Worm (Caenorhabditis elegans): ENCODE data around the gene kup-1.

The kup-1 gene

ce11 chrV:12006495-12006894, 34.2 kb downstream of the kup-1 start, which contains the start of gene F57F5.3:
F57F5.3 (minus strand) TSS chrV:12006595.
- TF ChIP-seq ahr-1 (tag; optimal IDR thresholded peaks at IDR 0.05) = no peak
- no peak for TF ChIP-seq zip-5 (tag; optimal IDR thresholded peaks at IDR 0.05)
- no peak for TF ChIP-seq hlh-30 (tag; optimal IDR thresholded peaks at IDR 0.05; ENCODE audit: insufficient read depth)
- TF ChIP-seq fkh-6 (tag; optimal IDR thresholded peaks at IDR 0.05) = no peak
- no peak for TF ChIP-seq unc-3 (GFP tag; conservative IDR thresholded peaks at IDR 0.05)
- no peak for TF ChIP-seq unc-3 (tag; optimal IDR thresholded peaks at IDR 0.05)
- no peak for TF ChIP-seq elt-4 (tag; optimal IDR thresholded peaks at IDR 0.05)
- TF ChIP-seq pag-3 (tag; optimal IDR thresholded peaks at IDR 0.05; ENCODE audit: borderline replicate concordance) = no peak
- no peak for TF ChIP-seq odd-2 (tag; optimal IDR thresholded peaks at IDR 0.05)
- TF ChIP-seq sox-2 (GFP tag; IDR thresholded peaks at IDR 0.05) = no peak
- TF ChIP-seq ceh-14 (tag; optimal IDR thresholded peaks at IDR 0.05) = no peak
- TF ChIP-seq syd-9 (tag; optimal IDR thresholded peaks at IDR 0.05) = no peak
- TF ChIP-seq madf-2 (tag; optimal IDR thresholded peaks at IDR 0.05) = no peak
- TF ChIP-seq tbx-7 (tag; optimal IDR thresholded peaks at IDR 0.05) = no peak
- no peak for TF ChIP-seq nhr-232 (tag; optimal IDR thresholded peaks at IDR 0.05)
- TF ChIP-seq unc-42 (tag; optimal IDR thresholded peaks at IDR 0.05) = no peak
- no peak for TF ChIP-seq dve-1 (tag; optimal IDR thresholded peaks at IDR 0.05)

ce11 chrV:12004501-12004940, 36.2 kb downstream of the kup-1 start:
- TF ChIP-seq C38D4.7 (GFP tag; optimal IDR thresholded peaks at IDR 0.05) (no peak), sdc-2 (tag; optimal IDR thresholded peaks at IDR 0.05) (no peak), elt-4 (tag; optimal IDR thresholded peaks at IDR 0.05) (no peak), unc-55 (GFP tag; optimal IDR thresholded peaks at IDR 0.05) (no peak), pha-2 (tag; optimal IDR thresholded peaks at IDR 0.05) (no peak), hlh-30 (tag; optimal IDR thresholded peaks at IDR 0.05; ENCODE audit: insufficient read depth) (no peak), tbx-2 (tag; optimal IDR thresholded peaks at IDR 0.05) (no peak), pax-1 (tag; optimal IDR thresholded peaks at IDR 0.05) (no peak), dve-1 (tag; optimal IDR thresholded peaks at IDR 0.05) (no peak), ceh-24 (tag; optimal IDR thresholded peaks at IDR 0.05) (no peak), T23F11.4 (GFP tag; optimal IDR thresholded peaks at IDR 0.05) (no peak), pag-3 (tag; optimal IDR thresholded peaks at IDR 0.05; ENCODE audit: borderline replicate concordance) (no peak), madf-2 (tag; optimal IDR thresholded peaks at IDR 0.05) (no peak), ceh-19 (GFP tag; optimal IDR thresholded peaks at IDR 0.05) (no peak), ceh-48 (tag; optimal IDR thresholded peaks at IDR 0.05) (no peak), hlh-15 (tag; optimal IDR thresholded peaks at IDR 0.05) (no peak), ceh-31 (tag; optimal IDR thresholded peaks at IDR 0.05) (no peak), fax-1 (tag; optimal IDR thresholded peaks at IDR 0.05) (no peak), pat-9 (tag; optimal IDR thresholded peaks at IDR 0.05) (no peak)

ce11 chrV:12002866-12003485, 37.7 kb downstream of the kup-1 start, which contains the start of gene cpr-9:
cpr-9 (plus strand) TSS chrV:12003053.
- TF ChIP-seq pqm-1 (tag; optimal IDR thresholded peaks at IDR 0.05) = no peak
- peak; percentile 51 for TF ChIP-seq elt-2 (tag; optimal IDR thresholded peaks at IDR 0.05)
- TF ChIP-seq lin-11 (tag; optimal IDR thresholded peaks at IDR 0.05) = no peak
- TF ChIP-seq odd-2 (tag; optimal IDR thresholded peaks at IDR 0.05) = no peak

ce11 chrV:12001747-12002456, 38.8 kb downstream of the kup-1 start, which contains the start of gene gcy-33:
gcy-33 (minus strand) TSS chrV:12001797.
- TF ChIP-seq ceh-45 (GFP tag; IDR thresholded peaks at IDR 0.05) = peak; percentile 89
- TF ChIP-seq sox-4 (tag; optimal IDR thresholded peaks at IDR 0.05) = peak; percentile 91
- TF ChIP-seq hlh-15 (tag; optimal IDR thresholded peaks at IDR 0.05) = peak; percentile 95
- TF ChIP-seq rnt-1 (tag; optimal IDR thresholded peaks at IDR 0.05) = peak; percentile 85
- TF ChIP-seq fax-1 (tag; optimal IDR thresholded peaks at IDR 0.05) = peak; percentile 88
- TF ChIP-seq lim-6 (tag; optimal IDR thresholded peaks at IDR 0.05) = peak; percentile 68
- peak; percentile 70 for TF ChIP-seq K09A11.1 (tag; optimal IDR thresholded peaks at IDR 0.05; ENCODE audit: insufficient read depth)
- TF ChIP-seq sdc-2 (tag; optimal IDR thresholded peaks at IDR 0.05) = peak; percentile 90
- peak; percentile 95 for TF ChIP-seq ceh-19 (GFP tag; optimal IDR thresholded peaks at IDR 0.05)
- peak; percentile 96 for TF ChIP-seq ceh-14 (tag; optimal IDR thresholded peaks at IDR 0.05)
- peak; percentile 94 for TF ChIP-seq madf-2 (tag; optimal IDR thresholded peaks at IDR 0.05)
- TF ChIP-seq pqm-1 (tag; optimal IDR thresholded peaks at IDR 0.05) = peak; percentile 93
- peak; percentile 94 for TF ChIP-seq syd-9 (tag; optimal IDR thresholded peaks at IDR 0.05)
- peak; percentile 86 for TF ChIP-seq lin-11 (tag; optimal IDR thresholded peaks at IDR 0.05)
- peak; percentile 88 for TF ChIP-seq dve-1 (tag; optimal IDR thresholded peaks at IDR 0.05)
- no peak for TF ChIP-seq ceh-22 (tag; optimal IDR thresholded peaks at IDR 0.05)
- peak; percentile 94 for TF ChIP-seq ref-2 (tag; optimal IDR thresholded peaks at IDR 0.05)
- TF ChIP-seq F13H6.1 (tag; optimal IDR thresholded peaks at IDR 0.05) = peak; percentile 89
- TF ChIP-seq che-1 (tag; optimal IDR thresholded peaks at IDR 0.05) = peak; percentile 93
- peak; percentile 95 for TF ChIP-seq Y22D7AL.16 (tag; optimal IDR thresholded peaks at IDR 0.05)
- TF ChIP-seq unc-42 (tag; optimal IDR thresholded peaks at IDR 0.05) = peak; percentile 88

Measured in whole organism, late embryonic.